Fruit fly (Drosophila melanogaster) whole organism, adult: ENCODE data around the gene CG6106.
A peak's percentile ranks its signal among the peaks of the same experiment; 100 is the strongest.

Source experiments
- CG11617 ChIP-seq: fragments of 200-800 bp; sonication (Bioruptor generic); optimal IDR thresholded peaks from 2 replicates; lab custom pipeline; 2017; ENCODE audit warnings: mild to moderate bottlenecking, missing biosample characterization, missing genetic modification reagents, missing genetic modification characterization
- CG12768 ChIP-seq: fragments of 200-800 bp; sonication (Bioruptor generic); optimal IDR thresholded peaks from 2 replicates; lab custom pipeline; 2017; ENCODE audit warnings: missing biosample characterization, missing genetic modification characterization, mild to moderate bottlenecking, moderate library complexity, missing genetic modification reagents
- CG14711 ChIP-seq: fragments of 200-800 bp; sonication (Bioruptor generic); optimal IDR thresholded peaks from 2 replicates; lab custom pipeline; 2018; ENCODE audit warnings: missing biosample characterization, mild to moderate bottlenecking, missing genetic modification characterization, moderate library complexity
- CG1620 ChIP-seq: fragments of 200-800 bp; sonication (Bioruptor generic); optimal IDR thresholded peaks from 2 replicates; lab custom pipeline; 2016; ENCODE audit warnings: missing biosample characterization, missing genetic modification characterization
- CG33017 ChIP-seq: fragments of 200-800 bp; sonication (Bioruptor generic); optimal IDR thresholded peaks from 2 replicates; lab custom pipeline; 2018; ENCODE audit warnings: missing biosample characterization, mild to moderate bottlenecking, missing genetic modification characterization, moderate library complexity
- CG5204 ChIP-seq: fragments of 200-800 bp; sonication (Bioruptor generic); optimal IDR thresholded peaks from 2 replicates; lab custom pipeline; 2016; ENCODE audit warnings: missing biosample characterization, missing genetic modification characterization
- CG7045 ChIP-seq: fragments of 200-800 bp; sonication (Bioruptor generic); optimal IDR thresholded peaks from 2 replicates; lab custom pipeline; 2017; ENCODE audit warnings: missing biosample characterization, mild to moderate bottlenecking, missing genetic modification characterization
- CG7101 ChIP-seq: fragments of 200-800 bp; sonication (Bioruptor generic); optimal IDR thresholded peaks from 2 replicates; lab custom pipeline; 2018; ENCODE audit warnings: missing biosample characterization, mild to moderate bottlenecking, missing genetic modification characterization, moderate library complexity
- Clk ChIP-seq: fragments of 200-800 bp; sonication (Bioruptor generic); optimal IDR thresholded peaks from 2 replicates; lab custom pipeline; 2017; ENCODE audit warnings: missing biosample characterization, missing genetic modification characterization
- Crg-1 ChIP-seq: fragments of 200-800 bp; sonication (Bioruptor generic); optimal IDR thresholded peaks from 2 replicates; lab custom pipeline; 2016; ENCODE audit warnings: missing biosample characterization, missing genetic modification characterization
- Hr96 ChIP-seq: fragments of 200-800 bp; sonication (Bioruptor generic); optimal IDR thresholded peaks from 2 replicates; lab custom pipeline; 2016; ENCODE audit warnings: missing biosample characterization, missing genetic modification characterization
- Mnt ChIP-seq: fragments of 200-800 bp; sonication (Bioruptor generic); optimal IDR thresholded peaks from 2 replicates; lab custom pipeline; 2016; ENCODE audit warnings: missing biosample characterization, mild to moderate bottlenecking, missing genetic modification characterization
- bab1 ChIP-seq: fragments of 200-800 bp; sonication (Bioruptor generic); optimal IDR thresholded peaks from 3 replicates; lab custom pipeline; 2019; ENCODE audit warnings: missing biosample characterization, mild to moderate bottlenecking, missing genetic modification characterization, moderate library complexity
- cic ChIP-seq: fragments of 200-800 bp; sonication (Bioruptor generic); optimal IDR thresholded peaks from 2 replicates; lab custom pipeline; 2017; ENCODE audit warnings: missing biosample characterization, mild to moderate bottlenecking, missing genetic modification characterization, moderate library complexity
- cnc ChIP-seq, 2 experiments: fragments of >200 bp; optimal IDR thresholded peaks; 2 replicates each; lab custom pipeline; 2017
- kay ChIP-seq: fragments of 200-800 bp; sonication (Bioruptor generic); peaks from one replicate; lab custom pipeline; 2016; ENCODE audit warnings: missing biosample characterization, missing genetic modification characterization, borderline replicate concordance
- ovo ChIP-seq: fragments of 200-800 bp; sonication (Bioruptor generic); optimal IDR thresholded peaks from 2 replicates; lab custom pipeline; 2016; ENCODE audit warnings: missing biosample characterization, missing genetic modification characterization
- pad ChIP-seq: fragments of 200-800 bp; sonication (Bioruptor generic); optimal IDR thresholded peaks from 3 replicates; lab custom pipeline; 2017; ENCODE audit warnings: missing biosample characterization, missing genetic modification characterization, mild to moderate bottlenecking, moderate library complexity, missing genetic modification reagents
- tj ChIP-seq: fragments of 200-800 bp; sonication (Bioruptor generic); optimal IDR thresholded peaks from 3 replicates; lab custom pipeline; 2017; ENCODE audit warnings: missing biosample characterization, mild to moderate bottlenecking, missing genetic modification characterization, moderate library complexity
- toe ChIP-seq: fragments of 200-800 bp; sonication (Bioruptor generic); optimal IDR thresholded peaks from 2 replicates; lab custom pipeline; 2016; ENCODE audit warnings: missing biosample characterization, missing genetic modification characterization

Gene CG6106

dm6 chrX:18404632-18405238 lies 46.1 kb downstream of the CG6106 start:
- TF ChIP-seq toe (GFP tag; lab: Kevin White, UChicago), result no peak
- no peak for TF ChIP-seq cnc (optimal IDR thresholded peaks at IDR 0.05; lab: Kevin White, UChicago)
- TF ChIP-seq bab1 (GFP tag; lab: Kevin White, UChicago), result peak; percentile 13
- peak; percentile 54 for TF ChIP-seq CG5204 (GFP tag; lab: Kevin White, UChicago)
- peak; percentile 46 for TF ChIP-seq tj (GFP tag; lab: Kevin White, UChicago)
- peak; percentile 8 for TF ChIP-seq CG7101
- TF ChIP-seq CG14711 (tag; lab: Kevin White, UChicago), result no peak
- TF ChIP-seq kay (GFP tag; lab: Kevin White, UChicago), result peak; percentile 91
- TF ChIP-seq Clk, result no peak
- TF ChIP-seq CG11617, result peak; percentile 51
- peak; percentile 52 for TF ChIP-seq Hr96 (GFP tag; lab: Kevin White, UChicago)
- no peak for TF ChIP-seq CG12768 (GFP tag; lab: Kevin White, UChicago)
- TF ChIP-seq cic, result peak; percentile 55
- TF ChIP-seq ovo (GFP tag; lab: Kevin White, UChicago), result peak; percentile 12
- TF ChIP-seq pad (GFP tag; lab: Kevin White, UChicago), result peak; percentile 28

dm6 chrX:18405567-18406059 lies 46.9 kb downstream of the CG6106 start:
- peak; percentile 32 for TF ChIP-seq Hr96 (GFP tag; lab: Kevin White, UChicago)
- TF ChIP-seq Mnt, result no peak
- peak; percentile 7 for TF ChIP-seq CG11617
- TF ChIP-seq CG1620 (GFP tag; lab: Kevin White, UChicago), result no peak
- TF ChIP-seq Crg-1 (GFP tag; lab: Kevin White, UChicago), result no peak
- TF ChIP-seq CG14711 (tag; lab: Kevin White, UChicago), result peak; percentile 57
- TF ChIP-seq CG7045 (GFP tag; lab: Kevin White, UChicago), result peak; percentile 31
- peak; percentile 17 for TF ChIP-seq CG7101
- peak; percentile 46 for TF ChIP-seq CG33017
- no peak for TF ChIP-seq bab1 (GFP tag; lab: Kevin White, UChicago)
- peak; percentile 28 for TF ChIP-seq toe (GFP tag; lab: Kevin White, UChicago)
- TF ChIP-seq CG5204 (GFP tag; lab: Kevin White, UChicago), result no peak
- no peak for TF ChIP-seq CG12768 (GFP tag; lab: Kevin White, UChicago)

dm6 chrX:18406593-18407393 lies 48.1 kb downstream of the CG6106 start:
- TF ChIP-seq kay (GFP tag; lab: Kevin White, UChicago) (peak; percentile 53), Clk (no peak), CG11617 (peak; percentile 54), tj (GFP tag; lab: Kevin White, UChicago) (peak; percentile 99), CG7045 (GFP tag; lab: Kevin White, UChicago) (peak; percentile 26), pad (GFP tag; lab: Kevin White, UChicago) (peak; percentile 20), CG12768 (GFP tag; lab: Kevin White, UChicago) (peak; percentile 19), cnc (optimal IDR thresholded peaks at IDR 0.05; lab: Kevin White, UChicago) (no peak), bab1 (GFP tag; lab: Kevin White, UChicago) (peak; percentile 15), CG1620 (GFP tag; lab: Kevin White, UChicago) (no peak), Mnt (peak; percentile 7), cic (peak; percentile 70), CG14711 (tag; lab: Kevin White, UChicago) (peak; percentile 10), toe (GFP tag; lab: Kevin White, UChicago) (no peak)

- TF ChIP-seq CG7101 (peak; percentile 59), pad (GFP tag; lab: Kevin White, UChicago) (peak; percentile 19), cnc (optimal IDR thresholded peaks at IDR 0.05; lab: Kevin White, UChicago) (no peak), Crg-1 (GFP tag; lab: Kevin White, UChicago) (no peak), CG14711 (tag; lab: Kevin White, UChicago) (peak; percentile 76), Mnt (no peak), CG11617 (no peak), CG5204 (GFP tag; lab: Kevin White, UChicago) (no peak), kay (GFP tag; lab: Kevin White, UChicago) (no peak), ovo (GFP tag; lab: Kevin White, UChicago) (no peak), Hr96 (GFP tag; lab: Kevin White, UChicago) (peak; percentile 30), tj (GFP tag; lab: Kevin White, UChicago) (no peak), CG7045 (GFP tag; lab: Kevin White, UChicago) (no peak), toe (GFP tag; lab: Kevin White, UChicago) (no peak), bab1 (GFP tag; lab: Kevin White, UChicago) (peak; percentile 25), cic (no peak), CG1620 (GFP tag; lab: Kevin White, UChicago) (no peak), Clk (no peak), CG12768 (GFP tag; lab: Kevin White, UChicago) (no peak), CG33017 (peak; percentile 35)
Observed at dm6 chrX:18407394-18407721, 48.7 kb downstream of the CG6106 start.

dm6 chrX:18409449-18409848 lies 50.8 kb downstream of the CG6106 start:
- TF ChIP-seq CG7101 (no peak), cnc (optimal IDR thresholded peaks at IDR 0.05; lab: Kevin White, UChicago) (no peak), cic (no peak), Crg-1 (GFP tag; lab: Kevin White, UChicago) (no peak), tj (GFP tag; lab: Kevin White, UChicago) (peak; percentile 92)
